Fruit fly (Drosophila melanogaster): Measurements from ENCODE around the gene scramb1.

scramb1 gene

DNA sequence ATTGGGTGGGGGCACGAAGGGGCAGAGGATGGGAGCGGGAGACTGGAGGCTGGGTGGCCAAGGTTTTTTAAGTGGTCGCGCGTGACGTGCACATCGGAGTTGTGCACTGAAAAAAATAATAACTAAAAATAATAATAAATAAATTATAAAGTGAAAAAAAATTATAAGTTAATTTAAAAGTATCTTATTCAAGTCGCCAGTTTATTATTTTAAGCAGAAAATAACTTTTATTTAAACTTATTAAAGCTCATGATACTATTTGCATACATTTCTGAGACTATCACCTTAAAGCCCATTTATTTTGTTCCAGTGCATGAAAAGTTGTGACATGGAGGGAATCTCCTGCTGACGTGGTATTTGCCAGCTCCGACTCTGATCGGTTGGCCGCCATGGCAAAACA, 17.2 kb upstream of the scramb1 start:
- TF ChIP-seq Pif1A (GFP tag; optimal IDR thresholded peaks at IDR 0.05) (peak; percentile 32), CG14655 (GFP tag; optimal IDR thresholded peaks at IDR 0.05) (peak; percentile 2), CG17806 (tag; optimal IDR thresholded peaks at IDR 0.05) (no peak), CG8159 (tag; optimal IDR thresholded peaks at IDR 0.05) (peak; percentile 48), CG15710 (tag; optimal IDR thresholded peaks at IDR 0.05) (peak; percentile 50), CG34367 (tag; optimal IDR thresholded peaks at IDR 0.05) (peak; percentile 34)

DNA sequence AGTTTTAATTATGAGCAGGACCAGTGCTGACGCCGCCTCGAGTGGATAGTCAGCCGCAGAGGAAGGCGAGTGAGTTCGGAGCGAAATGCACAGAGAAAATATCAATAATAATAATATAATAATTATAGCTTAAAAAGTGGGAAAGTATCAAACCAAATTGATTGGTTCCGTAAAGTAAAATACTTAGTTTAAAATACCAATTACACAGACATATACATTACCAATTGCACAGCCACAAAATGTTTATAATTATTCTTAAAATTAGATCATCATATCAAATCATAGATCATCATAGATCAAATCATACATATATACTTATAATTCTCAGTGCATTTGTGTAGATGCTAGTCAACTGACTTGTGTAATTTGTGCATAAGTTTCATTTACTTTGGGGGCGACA, 13.5 kb upstream of the scramb1 start:
- TF ChIP-seq CG15710 (tag; optimal IDR thresholded peaks at IDR 0.05) (peak; percentile 50), Pif1B (GFP tag; optimal IDR thresholded peaks at IDR 0.05) (no peak), CG4496 (GFP tag; IDR thresholded peaks at IDR 0.05) (no peak), CG14655 (GFP tag; optimal IDR thresholded peaks at IDR 0.05) (peak; percentile 29), CG17806 (tag; optimal IDR thresholded peaks at IDR 0.05) (peak; percentile 26), CG12605 (GFP tag; IDR thresholded peaks at IDR 0.05) (no peak), D1 (tag; optimal IDR thresholded peaks at IDR 0.05) (no peak), rn (GFP tag; IDR thresholded peaks at IDR 0.05) (no peak), CG13204 (GFP tag; optimal IDR thresholded peaks at IDR 0.05) (no peak), CG8159 (tag; optimal IDR thresholded peaks at IDR 0.05) (peak; percentile 54), CG8301 (tag; optimal IDR thresholded peaks at IDR 0.05) (no peak), gl (tag; optimal IDR thresholded peaks at IDR 0.05) (no peak), CG32121 (GFP tag; IDR thresholded peaks at IDR 0.05) (no peak), Snoo (tag; optimal IDR thresholded peaks at IDR 0.05) (no peak), EcR (GFP tag; optimal IDR thresholded peaks at IDR 0.05) (no peak), CG34367 (tag; optimal IDR thresholded peaks at IDR 0.05) (no peak), CG9948 (tag; optimal IDR thresholded peaks at IDR 0.05) (peak; percentile 25), Ets98B (GFP tag; IDR thresholded peaks at IDR 0.05) (no peak), Pif1A (GFP tag; optimal IDR thresholded peaks at IDR 0.05) (no peak), CG10348 (GFP tag; IDR thresholded peaks at IDR 0.05) (no peak), fd96Ca (GFP tag; IDR thresholded peaks at IDR 0.05) (no peak)

DNA sequence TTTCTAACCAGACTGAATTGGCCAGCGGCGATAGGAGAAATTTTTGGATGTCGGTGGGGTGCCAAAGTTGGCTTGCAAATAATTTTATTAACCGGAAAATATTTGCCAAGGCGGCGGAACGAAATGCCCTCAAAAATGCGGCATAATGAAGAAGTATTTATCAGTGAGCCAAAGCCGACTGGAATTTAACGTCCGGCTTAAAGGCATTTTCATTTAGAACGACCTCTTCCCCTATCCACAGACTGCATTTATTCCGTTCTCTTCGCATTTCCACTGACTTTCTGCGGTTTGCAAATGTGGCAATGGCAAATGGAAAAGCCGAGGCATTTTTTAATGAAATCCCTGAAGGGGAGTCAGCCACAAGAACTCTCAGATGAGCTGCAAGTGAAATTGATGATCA, 8.0 kb upstream of the scramb1 start:
- TF ChIP-seq Pif1B (GFP tag; optimal IDR thresholded peaks at IDR 0.05) (no peak), CG8159 (tag; optimal IDR thresholded peaks at IDR 0.05) (no peak), fd96Ca (GFP tag; IDR thresholded peaks at IDR 0.05) (no peak), CG14655 (GFP tag; optimal IDR thresholded peaks at IDR 0.05) (no peak)

dm6 chr3L:10230542-10230941, 5.5 kb upstream of the scramb1 start:
- TF ChIP-seq EcR (GFP tag; optimal IDR thresholded peaks at IDR 0.05) (no peak), CG14655 (GFP tag; optimal IDR thresholded peaks at IDR 0.05) (peak; percentile 29), D1 (tag; optimal IDR thresholded peaks at IDR 0.05) (no peak), CG9948 (tag; optimal IDR thresholded peaks at IDR 0.05) (no peak), rn (GFP tag; IDR thresholded peaks at IDR 0.05) (0 out of 2 replicates have a peak, but pooled peaks have one; percentile 19), CG10348 (GFP tag; IDR thresholded peaks at IDR 0.05) (no peak), CG8301 (tag; optimal IDR thresholded peaks at IDR 0.05) (no peak), CG4496 (GFP tag; IDR thresholded peaks at IDR 0.05) (peak; percentile 54; the same call in 2 of the 3 replicates), Pif1A (GFP tag; optimal IDR thresholded peaks at IDR 0.05) (no peak), CG12605 (GFP tag; IDR thresholded peaks at IDR 0.05) (no peak), Snoo (tag; optimal IDR thresholded peaks at IDR 0.05) (no peak), CG15710 (tag; optimal IDR thresholded peaks at IDR 0.05) (no peak), Pif1B (GFP tag; optimal IDR thresholded peaks at IDR 0.05) (no peak), CG32121 (GFP tag; IDR thresholded peaks at IDR 0.05) (no peak), CG8159 (tag; optimal IDR thresholded peaks at IDR 0.05) (no peak), CG34367 (tag; optimal IDR thresholded peaks at IDR 0.05) (no peak), CG17806 (tag; optimal IDR thresholded peaks at IDR 0.05) (no peak), gl (tag; optimal IDR thresholded peaks at IDR 0.05) (no peak), CG13204 (GFP tag; optimal IDR thresholded peaks at IDR 0.05) (no peak), Ets98B (GFP tag; IDR thresholded peaks at IDR 0.05) (peak; percentile 47), fd96Ca (GFP tag; IDR thresholded peaks at IDR 0.05) (peak; percentile 29; the same call in 1 of the 3 replicates)

DNA sequence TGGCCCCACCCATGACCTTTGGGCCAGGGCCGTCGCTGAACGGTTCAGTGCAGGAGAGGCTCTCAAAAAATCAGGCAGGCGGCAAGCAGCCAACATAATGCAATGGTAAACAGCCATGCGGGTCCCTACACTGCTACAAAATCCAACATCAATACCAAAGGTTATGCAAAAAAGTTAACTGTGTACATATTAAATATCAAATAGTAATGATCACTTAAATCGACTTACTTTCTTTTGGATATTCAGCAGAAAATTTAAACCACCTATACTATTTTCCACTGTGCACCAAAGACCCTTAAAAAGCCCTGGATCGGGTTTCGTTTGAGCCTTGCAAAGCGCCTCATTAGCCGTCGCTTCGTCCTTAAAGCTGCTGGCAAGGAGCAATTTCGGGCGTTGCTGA, 2.1 kb upstream of the scramb1 start:
- TF ChIP-seq CG32121 (GFP tag; IDR thresholded peaks at IDR 0.05) = no peak
- 0 out of 3 replicates have a peak, but pooled peaks have one; percentile 24 for TF ChIP-seq fd96Ca (GFP tag; IDR thresholded peaks at IDR 0.05)
- TF ChIP-seq Pif1A (GFP tag; optimal IDR thresholded peaks at IDR 0.05) = no peak
- no peak for TF ChIP-seq D1 (tag; optimal IDR thresholded peaks at IDR 0.05)
- no peak for TF ChIP-seq CG13204 (GFP tag; optimal IDR thresholded peaks at IDR 0.05)
- TF ChIP-seq gl (tag; optimal IDR thresholded peaks at IDR 0.05) = no peak
- no peak for TF ChIP-seq CG8301 (tag; optimal IDR thresholded peaks at IDR 0.05)
- no peak for TF ChIP-seq CG12605 (GFP tag; IDR thresholded peaks at IDR 0.05)
- TF ChIP-seq Snoo (tag; optimal IDR thresholded peaks at IDR 0.05) = no peak
- peak; percentile 6 for TF ChIP-seq CG17806 (tag; optimal IDR thresholded peaks at IDR 0.05)
- TF ChIP-seq CG9948 (tag; optimal IDR thresholded peaks at IDR 0.05) = peak; percentile 24
- TF ChIP-seq rn (GFP tag; IDR thresholded peaks at IDR 0.05) = no peak
- TF ChIP-seq CG10348 (GFP tag; IDR thresholded peaks at IDR 0.05) = no peak
- 0 out of 3 replicates have a peak, but pooled peaks have one; percentile 33 for TF ChIP-seq CG4496 (GFP tag; IDR thresholded peaks at IDR 0.05)
- TF ChIP-seq CG8159 (tag; optimal IDR thresholded peaks at IDR 0.05) = peak; percentile 64
- TF ChIP-seq CG15710 (tag; optimal IDR thresholded peaks at IDR 0.05) = peak; percentile 57
- TF ChIP-seq EcR (GFP tag; optimal IDR thresholded peaks at IDR 0.05) = no peak
- no peak for TF ChIP-seq Ets98B (GFP tag; IDR thresholded peaks at IDR 0.05)
- no peak for TF ChIP-seq Pif1B (GFP tag; optimal IDR thresholded peaks at IDR 0.05)
- TF ChIP-seq CG14655 (GFP tag; optimal IDR thresholded peaks at IDR 0.05) = peak; percentile 30
- TF ChIP-seq CG34367 (tag; optimal IDR thresholded peaks at IDR 0.05) = peak; percentile 35

DNA sequence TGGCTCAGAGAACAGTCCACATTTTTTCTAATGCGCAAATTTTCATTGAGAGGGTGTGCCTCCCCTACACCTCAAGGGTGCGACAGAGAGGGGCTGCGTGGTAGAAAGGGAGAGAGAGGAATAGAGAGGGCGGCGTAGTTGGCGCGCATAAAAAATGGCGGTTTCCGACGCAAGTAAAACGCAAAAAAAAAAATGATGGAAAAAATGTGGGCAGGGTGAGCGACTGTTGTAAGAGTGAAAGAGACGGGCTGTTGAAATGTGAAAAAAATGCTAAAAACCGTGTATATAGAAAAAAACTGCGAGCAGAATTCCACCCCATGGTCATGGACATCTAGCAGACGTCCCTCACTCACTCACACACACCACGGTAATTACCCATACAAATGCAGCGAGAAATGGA, 1.0 kb upstream of the scramb1 start:
- TF ChIP-seq CG15710 (tag; optimal IDR thresholded peaks at IDR 0.05) = no peak
- 0 out of 3 replicates have a peak, but pooled peaks have one; percentile 19 for TF ChIP-seq fd96Ca (GFP tag; IDR thresholded peaks at IDR 0.05)
- no peak for TF ChIP-seq CG12605 (GFP tag; IDR thresholded peaks at IDR 0.05)
- TF ChIP-seq Ets98B (GFP tag; IDR thresholded peaks at IDR 0.05) = 0 out of 2 replicates have a peak, but pooled peaks have one; percentile 12
- TF ChIP-seq CG9948 (tag; optimal IDR thresholded peaks at IDR 0.05) = no peak
- TF ChIP-seq CG8159 (tag; optimal IDR thresholded peaks at IDR 0.05) = no peak
- TF ChIP-seq CG34367 (tag; optimal IDR thresholded peaks at IDR 0.05) = no peak

Measured in whole organism, pupa.